Worm (Caenorhabditis elegans) whole organism, L1 larva: ENCODE results near the gene cnnm-1.

Experiments
- ama-1 ChIP-seq: fragments of 150-350 bp; optimal IDR thresholded peaks from 2 replicates; lab custom pipeline; 2014
- fkh-4 ChIP-seq: sonication (generic microtip); optimal IDR thresholded peaks from 2 replicates; lab custom pipeline; 2016; ENCODE audit warnings: missing compliant biosample characterization, missing genetic modification characterization, borderline replicate concordance
- jun-1 ChIP-seq: fragments of 150-350 bp; optimal IDR thresholded peaks from 2 replicates; lab custom pipeline; 2014; ENCODE audit warnings: missing biosample characterization, missing genetic modification reagents, missing genetic modification characterization
- mdl-1 ChIP-seq, 2 experiments: fragments of 150-350 bp; optimal IDR thresholded peaks; 2 replicates each; lab custom pipeline; 2014 to 2017; ENCODE audit warnings: missing biosample characterization in 2 of 2, missing genetic modification characterization in 2 of 2, inconsistent platforms in 1 of 2
- mep-1 ChIP-seq: fragments of 150-350 bp; optimal IDR thresholded peaks from 2 replicates; lab custom pipeline; 2014; ENCODE audit warnings: missing biosample characterization, missing genetic modification characterization
- nhr-12 ChIP-seq: sonication (generic microtip); optimal IDR thresholded peaks from 2 replicates; lab custom pipeline; 2017; ENCODE audit warnings: missing biosample characterization, missing genetic modification characterization
- nhr-20 ChIP-seq: sonication (generic microtip); optimal IDR thresholded peaks from 2 replicates; lab custom pipeline; 2016; ENCODE audit warnings: mild to moderate bottlenecking, missing genetic modification characterization, missing compliant biosample characterization
- pqm-1 ChIP-seq: sonication (generic microtip); optimal IDR thresholded peaks from 3 replicates; lab custom pipeline; 2017; ENCODE audit warnings: missing biosample characterization, missing genetic modification characterization
- unc-130 ChIP-seq: fragments of 150-350 bp; optimal IDR thresholded peaks from 2 replicates; lab custom pipeline; 2017; ENCODE audit warnings: missing biosample characterization, missing genetic modification characterization, inconsistent platforms
- ztf-4 ChIP-seq: fragments of 150-350 bp; optimal IDR thresholded peaks from 2 replicates; lab custom pipeline; 2014; ENCODE audit warnings: missing biosample characterization, missing genetic modification characterization

DNA sequence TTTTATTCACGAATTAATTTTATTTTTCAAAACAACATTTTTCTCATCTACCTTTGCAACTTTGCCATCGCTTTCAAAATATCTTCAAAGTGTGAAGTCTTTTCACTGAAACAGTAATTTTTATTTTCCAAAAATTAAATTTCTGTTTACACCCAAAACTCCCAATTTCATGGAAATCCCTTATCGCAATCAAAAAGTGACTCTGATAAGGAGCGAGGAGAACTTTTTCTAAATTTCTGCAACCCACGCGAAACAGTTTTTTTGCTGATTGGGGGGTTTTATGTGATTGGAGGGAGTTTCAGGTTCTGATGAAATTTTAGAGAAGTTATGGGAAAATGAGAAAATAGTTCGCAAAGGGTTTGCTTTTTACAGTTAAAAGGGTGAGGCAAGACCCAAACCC lies 27.1 kb downstream of the cnnm-1 start:
- peak; percentile 88 for TF ChIP-seq pqm-1
- TF ChIP-seq mdl-1 (tag; optimal IDR thresholded peaks at IDR 0.05; lab: Kevin White, UChicago), result no peak
- TF ChIP-seq ama-1 (lab: Kevin White, UChicago), result no peak
- TF ChIP-seq ztf-4 (tag; lab: Kevin White, UChicago), result no peak
- TF ChIP-seq mep-1, result no peak
- TF ChIP-seq nhr-20 (tag; lab: Kevin White, UChicago), result no peak
- TF ChIP-seq jun-1, result no peak
- no peak for TF ChIP-seq nhr-12 (tag; lab: Kevin White, UChicago)
- TF ChIP-seq fkh-4 (tag; lab: Kevin White, UChicago), result no peak
- no peak for TF ChIP-seq unc-130
